Fruit fly (Drosophila melanogaster) whole organism, prepupa: Measurements from ENCODE around the gene ohgt.

Experiments used
- CG10631 ChIP-seq: fragments of 200-800 bp; sonication (Bioruptor generic); optimal IDR thresholded peaks from 2 replicates; lab custom pipeline; 2016; ENCODE audit warnings: missing biosample characterization, missing genetic modification characterization
- CG10669 ChIP-seq: fragments of 200-800 bp; sonication (Bioruptor generic); optimal IDR thresholded peaks from 3 replicates; lab custom pipeline; 2018; ENCODE audit warnings: missing biosample characterization, mild to moderate bottlenecking, missing genetic modification characterization, moderate library complexity
- CG11294 ChIP-seq: fragments of 200-800 bp; sonication (Bioruptor generic); IDR thresholded peaks from 2 replicates; pipeline ENCODE4 v1.3.6; 2022; ENCODE audit warnings: missing biosample characterization, missing genetic modification characterization
- CG11762 ChIP-seq: fragments of 200-800 bp; sonication (Bioruptor generic); optimal IDR thresholded peaks from 3 replicates; lab custom pipeline; 2016; ENCODE audit warnings: missing biosample characterization, missing genetic modification characterization; ENCODE audit not compliant: insufficient read depth
- CG15336 ChIP-seq: fragments of 200-800 bp; sonication (Bioruptor generic); IDR thresholded peaks from 2 replicates; pipeline ENCODE4 v1.3.6; 2022; ENCODE audit warnings: missing biosample characterization, missing genetic modification characterization
- CG1621 ChIP-seq: fragments of 200-800 bp; sonication (Bioruptor generic); optimal IDR thresholded peaks from 3 replicates; lab custom pipeline; 2018; ENCODE audit warnings: missing biosample characterization, mild to moderate bottlenecking, missing genetic modification characterization
- CG3032 ChIP-seq: fragments of 200-800 bp; optimal IDR thresholded peaks from 2 replicates; lab custom pipeline; 2019; ENCODE audit warnings: missing biosample characterization, mild to moderate bottlenecking, missing genetic modification characterization, moderate library complexity
- CG31627 ChIP-seq: fragments of 200-800 bp; sonication (Bioruptor generic); optimal IDR thresholded peaks from 3 replicates; lab custom pipeline; 2016; ENCODE audit warnings: missing biosample characterization, missing genetic modification characterization
- CG32006 ChIP-seq: fragments of 200-800 bp; sonication (Bioruptor generic); optimal IDR thresholded peaks from 3 replicates; lab custom pipeline; 2017; ENCODE audit warnings: missing biosample characterization, mild to moderate bottlenecking, missing genetic modification characterization
- CG34406 ChIP-seq: fragments of 200-800 bp; sonication (Bioruptor generic); optimal IDR thresholded peaks from 3 replicates; lab custom pipeline; 2016; ENCODE audit warnings: missing biosample characterization, missing genetic modification characterization
- CG3919 ChIP-seq: fragments of 200-800 bp; sonication (Bioruptor generic); optimal IDR thresholded peaks from 3 replicates; lab custom pipeline; 2016; ENCODE audit warnings: missing biosample characterization, missing genetic modification characterization
- CG6163 ChIP-seq: fragments of 200-800 bp; sonication (Bioruptor generic); IDR thresholded peaks from 3 replicates; pipeline ENCODE4 v1.3.6; 2022; ENCODE audit warnings: missing biosample characterization, missing genetic modification characterization
- CG6276 ChIP-seq: fragments of 200-800 bp; sonication (Bioruptor generic); optimal IDR thresholded peaks from 2 replicates; lab custom pipeline; 2017; ENCODE audit warnings: missing biosample characterization, mild to moderate bottlenecking, missing genetic modification characterization
- CG6808 ChIP-seq: fragments of 200-800 bp; sonication (Bioruptor generic); optimal IDR thresholded peaks from 3 replicates; lab custom pipeline; 2017; ENCODE audit warnings: missing biosample characterization, missing genetic modification characterization, mild to moderate bottlenecking, moderate library complexity, missing genetic modification reagents
- CG6854 ChIP-seq: fragments of 200-800 bp; sonication (Bioruptor generic); optimal IDR thresholded peaks from 2 replicates; lab custom pipeline; 2017; ENCODE audit warnings: missing biosample characterization, mild to moderate bottlenecking, missing genetic modification characterization
- CG8119 ChIP-seq: fragments of 200-800 bp; sonication (Bioruptor generic); IDR thresholded peaks from 3 replicates; pipeline ENCODE4 v1.3.6; 2022; ENCODE audit warnings: missing biosample characterization, missing genetic modification characterization
- CG8319 ChIP-seq: fragments of 200-800 bp; sonication (Bioruptor generic); optimal IDR thresholded peaks from 3 replicates; lab custom pipeline; 2016; ENCODE audit warnings: missing biosample characterization, missing genetic modification characterization
- CG9139 ChIP-seq: fragments of 200-800 bp; sonication (Bioruptor generic); optimal IDR thresholded peaks from 3 replicates; lab custom pipeline; 2017; ENCODE audit warnings: missing biosample characterization, mild to moderate bottlenecking, missing genetic modification characterization
- Eip75B ChIP-seq: fragments of 200-800 bp; sonication (Bioruptor generic); optimal IDR thresholded peaks from 3 replicates; lab custom pipeline; 2016; ENCODE audit warnings: missing biosample characterization, missing genetic modification characterization
- Eip78C ChIP-seq: fragments of 200-800 bp; sonication (Bioruptor generic); peaks from one replicate; lab custom pipeline; 2016; ENCODE audit warnings: missing biosample characterization, missing genetic modification characterization
- Eip93F ChIP-seq: fragments of 200-800 bp; sonication (Bioruptor generic); optimal IDR thresholded peaks from 2 replicates; lab custom pipeline; 2016; ENCODE audit warnings: missing biosample characterization, mild to moderate bottlenecking, missing genetic modification characterization
- Ets21C ChIP-seq: fragments of 200-800 bp; sonication (Bioruptor generic); optimal IDR thresholded peaks from 3 replicates; lab custom pipeline; 2016; ENCODE audit warnings: missing biosample characterization, missing genetic modification characterization
- Ets96B ChIP-seq: fragments of 200-800 bp; optimal IDR thresholded peaks from 2 replicates; lab custom pipeline; 2019; ENCODE audit warnings: missing biosample characterization, mild to moderate bottlenecking, missing genetic modification characterization, moderate library complexity
- Gug ChIP-seq: fragments of 200-800 bp; sonication (Bioruptor generic); IDR thresholded peaks from 2 replicates; pipeline ENCODE4 v1.3.6; 2022; ENCODE audit warnings: missing biosample characterization, missing genetic modification characterization
- Hr38 ChIP-seq: sonication (Bioruptor generic); optimal IDR thresholded peaks from 2 replicates; lab custom pipeline; 2016; ENCODE audit warnings: missing biosample characterization, missing genetic modification characterization
- Hr39 ChIP-seq: fragments of 200-800 bp; sonication (Bioruptor generic); optimal IDR thresholded peaks from 2 replicates; lab custom pipeline; 2016; ENCODE audit warnings: missing biosample characterization, missing genetic modification characterization
- Hr4 ChIP-seq: fragments of 200-800 bp; sonication (Bioruptor generic); optimal IDR thresholded peaks from 3 replicates; lab custom pipeline; 2016; ENCODE audit warnings: missing biosample characterization, missing genetic modification characterization
- Met ChIP-seq: fragments of 200-800 bp; sonication (Bioruptor generic); optimal IDR thresholded peaks from 3 replicates; lab custom pipeline; 2016; ENCODE audit warnings: missing biosample characterization, missing genetic modification characterization
- Smox ChIP-seq: fragments of 200-800 bp; sonication (Bioruptor generic); optimal IDR thresholded peaks from 3 replicates; lab custom pipeline; 2016; ENCODE audit warnings: missing biosample characterization, missing genetic modification characterization
- Sox14 ChIP-seq: fragments of 200-800 bp; sonication (Bioruptor generic); optimal IDR thresholded peaks from 3 replicates; lab custom pipeline; 2016; ENCODE audit warnings: missing biosample characterization, missing genetic modification characterization
- Sox15 ChIP-seq: fragments of 200-800 bp; sonication (Bioruptor generic); optimal IDR thresholded peaks from 3 replicates; lab custom pipeline; 2016; ENCODE audit warnings: missing biosample characterization, missing genetic modification characterization
- achi ChIP-seq: fragments of 200-800 bp; sonication (Bioruptor generic); optimal IDR thresholded peaks from 3 replicates; lab custom pipeline; 2016; ENCODE audit warnings: missing biosample characterization, missing genetic modification characterization
- acj6 ChIP-seq: fragments of 200-800 bp; sonication (Bioruptor generic); optimal IDR thresholded peaks from 3 replicates; lab custom pipeline; 2016; ENCODE audit warnings: missing biosample characterization, missing genetic modification characterization
- cyc ChIP-seq: fragments of 200-800 bp; sonication (Bioruptor generic); optimal IDR thresholded peaks from 3 replicates; lab custom pipeline; 2016; ENCODE audit warnings: missing biosample characterization, missing genetic modification characterization
- esn ChIP-seq: fragments of 200-800 bp; sonication (Bioruptor generic); optimal IDR thresholded peaks from 2 replicates; lab custom pipeline; 2016; ENCODE audit warnings: missing biosample characterization, mild to moderate bottlenecking, missing genetic modification characterization, moderate library complexity
- fd59A ChIP-seq: fragments of 200-800 bp; sonication (Bioruptor generic); optimal IDR thresholded peaks from 2 replicates; lab custom pipeline; 2017; ENCODE audit warnings: missing biosample characterization, mild to moderate bottlenecking, missing genetic modification characterization, missing genetic modification reagents
- fd85E ChIP-seq: fragments of 200-800 bp; sonication (Bioruptor generic); optimal IDR thresholded peaks from 3 replicates; lab custom pipeline; 2016; ENCODE audit warnings: missing biosample characterization, missing genetic modification characterization
- lz ChIP-seq: fragments of 200-800 bp; sonication (Bioruptor generic); optimal IDR thresholded peaks from 3 replicates; lab custom pipeline; 2016; ENCODE audit warnings: missing biosample characterization, missing genetic modification characterization
- net ChIP-seq: fragments of 200-800 bp; sonication (Bioruptor generic); optimal IDR thresholded peaks from 3 replicates; lab custom pipeline; 2016; ENCODE audit warnings: missing biosample characterization, missing genetic modification characterization
- salr ChIP-seq, 2 experiments: fragments of 200-800 bp; sonication (Bioruptor generic); optimal IDR thresholded peaks; 3 replicates each; lab custom pipeline; 2016 to 2018; ENCODE audit warnings: missing biosample characterization in 2 of 2, missing genetic modification characterization in 2 of 2, mild to moderate bottlenecking in 1 of 2
- spab ChIP-seq: fragments of 200-800 bp; sonication (Bioruptor generic); optimal IDR thresholded peaks from 2 replicates; lab custom pipeline; 2017; ENCODE audit warnings: missing biosample characterization, mild to moderate bottlenecking, missing genetic modification characterization, missing genetic modification reagents
- ss ChIP-seq, 2 experiments: fragments of 200-800 bp; sonication (Bioruptor generic); optimal IDR thresholded peaks; 2 replicates in 1 of 2; 3 replicates in 1 of 2; lab custom pipeline; 2017 to 2018; ENCODE audit warnings: mild to moderate bottlenecking in 2 of 2, missing biosample characterization in 2 of 2, missing genetic modification characterization in 2 of 2, moderate library complexity in 1 of 2
- svp ChIP-seq: fragments of 200-800 bp; sonication (Bioruptor generic); peaks from one replicate; lab custom pipeline; 2016; ENCODE audit warnings: missing biosample characterization, missing genetic modification characterization
- topi ChIP-seq: fragments of 200-800 bp; sonication (Bioruptor generic); optimal IDR thresholded peaks from 3 replicates; lab custom pipeline; 2016; ENCODE audit warnings: missing biosample characterization, missing genetic modification characterization
- vri ChIP-seq: fragments of 200-800 bp; sonication (Bioruptor generic); optimal IDR thresholded peaks from 3 replicates; lab custom pipeline; 2016; ENCODE audit warnings: missing biosample characterization, mild to moderate bottlenecking, missing genetic modification characterization

The ohgt gene

DNA sequence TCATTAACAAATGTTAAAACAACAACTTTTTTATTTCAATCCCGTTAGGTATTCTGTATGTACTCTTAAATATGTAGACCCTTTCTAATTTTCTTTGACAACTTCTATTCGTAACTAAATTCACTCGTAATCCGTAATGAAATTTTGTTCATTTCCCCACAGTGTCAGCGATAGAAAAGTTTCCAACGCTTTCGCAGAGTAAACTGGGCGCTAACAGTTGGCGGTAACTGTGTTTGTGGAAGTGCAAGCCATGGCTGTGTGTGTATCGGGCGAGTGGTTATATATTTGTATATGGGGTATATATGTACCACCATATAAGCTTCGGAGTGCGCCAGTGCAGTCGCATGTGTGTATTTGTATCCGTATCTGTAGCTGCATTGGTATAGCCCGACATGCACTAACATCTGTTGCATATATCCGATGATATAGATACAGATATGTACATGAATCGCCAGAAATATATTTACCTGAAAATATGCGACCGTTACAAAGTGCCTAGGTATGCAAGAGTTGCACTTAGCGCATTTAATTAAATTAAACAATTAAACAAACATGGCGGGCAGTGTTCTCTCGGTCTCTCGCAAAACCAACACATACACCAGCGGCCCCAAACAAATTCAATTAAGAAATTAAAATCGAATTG is 32.6 kb downstream of the ohgt start:
- TF ChIP-seq CG6808 (GFP tag; lab: Kevin White, UChicago) (peak; percentile 10), vri (GFP tag; lab: Kevin White, UChicago) (peak; percentile 42), CG10631 (GFP tag; lab: Kevin White, UChicago) (peak; percentile 12), Eip78C (GFP tag; lab: Kevin White, UChicago) (peak; percentile 60), lz (GFP tag; lab: Kevin White, UChicago) (no peak), net (GFP tag; lab: Kevin White, UChicago) (peak; percentile 13), Hr39 (peak; percentile 28), Hr4 (GFP tag; lab: Kevin White, UChicago) (peak; percentile 20), Gug (no peak), cyc (GFP tag; lab: Kevin White, UChicago) (peak; percentile 33), CG6163 (GFP tag; lab: Robert Waterston, UW) (0 out of 3 replicates have a peak, but pooled peaks have one; percentile 31), Eip75B (GFP tag; lab: Kevin White, UChicago) (no peak), topi (GFP tag; lab: Kevin White, UChicago) (no peak), Sox14 (peak; percentile 23), achi (GFP tag; lab: Kevin White, UChicago) (peak; percentile 0), svp (GFP tag; lab: Kevin White, UChicago) (peak; percentile 40), esn (GFP tag; lab: Kevin White, UChicago) (peak; percentile 5), CG31627 (GFP tag; lab: Kevin White, UChicago) (peak; percentile 27), CG11294 (no peak), fd59A (no peak), acj6 (peak; percentile 4), CG3032 (tag; lab: Kevin White, UChicago) (peak; percentile 21), Sox15 (GFP tag; lab: Kevin White, UChicago) (peak; percentile 24), Ets21C (GFP tag; lab: Kevin White, UChicago) (peak; percentile 8), CG32006 (GFP tag; lab: Kevin White, UChicago) (peak; percentile 0), Ets96B (peak; percentile 19)

DNA sequence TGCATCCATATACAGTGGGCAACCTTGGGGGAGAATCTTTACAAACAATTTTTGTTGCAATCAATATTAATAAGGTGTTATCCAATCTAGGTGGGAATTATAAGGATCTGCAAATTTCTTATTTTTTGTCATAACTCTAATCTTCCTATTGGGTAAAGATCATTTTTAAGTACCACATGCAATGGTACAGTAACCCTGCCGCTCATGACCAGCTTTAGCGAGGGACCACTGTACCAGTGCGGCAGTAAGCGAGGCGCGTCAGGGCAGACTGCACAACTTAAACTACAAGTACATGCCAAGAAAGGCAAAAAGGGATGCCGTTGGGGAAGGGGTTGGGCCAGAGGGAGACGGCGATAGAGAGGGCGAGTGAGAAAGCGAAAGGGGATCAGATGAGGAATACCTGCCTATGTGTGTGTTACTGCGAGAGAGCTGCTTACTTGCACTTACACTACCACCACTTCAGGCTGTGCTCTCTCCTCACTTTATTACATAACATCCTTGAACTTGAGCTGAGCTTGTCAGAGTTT is 33.6 kb downstream of the ohgt start:
- TF ChIP-seq ss (GFP tag; optimal IDR thresholded peaks at IDR 0.05; lab: Kevin White, UChicago) (peak; percentile 87 to 89), CG31627 (GFP tag; lab: Kevin White, UChicago) (peak; percentile 84), Sox15 (GFP tag; lab: Kevin White, UChicago) (peak; percentile 81), CG1621 (tag; lab: Kevin White, UChicago) (peak; percentile 89), CG11294 (peak; percentile 65; the same call in 1 of the 2 replicates), achi (GFP tag; lab: Kevin White, UChicago) (peak; percentile 80), Hr38 (GFP tag; lab: Kevin White, UChicago) (no peak), CG10631 (GFP tag; lab: Kevin White, UChicago) (peak; percentile 90), Ets21C (GFP tag; lab: Kevin White, UChicago) (peak; percentile 63), CG8119 (GFP tag; lab: Robert Waterston, UW) (peak; percentile 69), CG9139 (GFP tag; lab: Kevin White, UChicago) (peak; percentile 72), acj6 (peak; percentile 87), spab (GFP tag; lab: Kevin White, UChicago) (peak; percentile 92), Eip75B (GFP tag; lab: Kevin White, UChicago) (peak; percentile 86), CG3032 (tag; lab: Kevin White, UChicago) (peak; percentile 94), Met (GFP tag; lab: Kevin White, UChicago) (peak; percentile 75), CG3919 (peak; percentile 82), Eip78C (GFP tag; lab: Kevin White, UChicago) (peak; percentile 96), topi (GFP tag; lab: Kevin White, UChicago) (peak; percentile 80), Hr39 (peak; percentile 81), CG11762 (GFP tag; lab: Kevin White, UChicago) (peak; percentile 67), CG6854 (GFP tag; lab: Kevin White, UChicago) (no peak), Ets96B (peak; percentile 93), CG6276 (GFP tag; lab: Kevin White, UChicago) (peak; percentile 25), svp (GFP tag; lab: Kevin White, UChicago) (peak; percentile 89), CG6163 (GFP tag; lab: Robert Waterston, UW) (peak; percentile 84), CG8319 (peak; percentile 80), net (GFP tag; lab: Kevin White, UChicago) (peak; percentile 63), vri (GFP tag; lab: Kevin White, UChicago) (peak; percentile 93), CG15336 (GFP tag; lab: Robert Waterston, UW) (peak; percentile 62), Hr4 (GFP tag; lab: Kevin White, UChicago) (peak; percentile 73), Eip93F (GFP tag; lab: Kevin White, UChicago) (no peak), salr (GFP tag; optimal IDR thresholded peaks at IDR 0.05; lab: Kevin White, UChicago) (peak; percentile 68 to 91), esn (GFP tag; lab: Kevin White, UChicago) (peak; percentile 86), Smox (GFP tag; lab: Kevin White, UChicago) (peak; percentile 71), fd85E (GFP tag; lab: Kevin White, UChicago) (peak; percentile 39), CG10669 (GFP tag; lab: Kevin White, UChicago) (peak; percentile 93), Sox14 (peak; percentile 89), cyc (GFP tag; lab: Kevin White, UChicago) (peak; percentile 85), CG34406 (GFP tag; lab: Kevin White, UChicago) (peak; percentile 77)
